Fruit fly (Drosophila melanogaster): ENCODE measurements around the gene cni.

- TF ChIP-seq CG4496 (GFP tag; IDR thresholded peaks at IDR 0.05) (peak; percentile 91), CG15710 (tag; optimal IDR thresholded peaks at IDR 0.05) (peak; percentile 84), Pif1B (GFP tag; optimal IDR thresholded peaks at IDR 0.05) (peak; percentile 84), CG9948 (tag; optimal IDR thresholded peaks at IDR 0.05) (peak; percentile 87), Snoo (tag; optimal IDR thresholded peaks at IDR 0.05) (peak; percentile 87), CG12605 (GFP tag; IDR thresholded peaks at IDR 0.05) (peak; percentile 79), CG8301 (tag; optimal IDR thresholded peaks at IDR 0.05) (peak; percentile 84), EcR (GFP tag; optimal IDR thresholded peaks at IDR 0.05) (peak; percentile 15), fd96Ca (GFP tag; IDR thresholded peaks at IDR 0.05) (peak; percentile 81; the same call in 2 of the 3 replicates)
Measured at dm6 chr2L:16325515-16326257, 15.2 kb upstream of the cni start, which contains the start of gene cact.

All from whole organism, pupa.